Fruit fly (Drosophila melanogaster): ENCODE measurements around the gene RhoGEF3.

RhoGEF3 gene

dm6 chr3L:347641-348405, 70.6 kb downstream of the RhoGEF3 start (continued):
- TF ChIP-seq CG12071 (GFP tag; optimal IDR thresholded peaks at IDR 0.05), result peak; percentile 60
- TF ChIP-seq Max (GFP tag; optimal IDR thresholded peaks at IDR 0.05), result peak; percentile 43
- TF ChIP-seq CG5180 (GFP tag; optimal IDR thresholded peaks at IDR 0.05), result peak; percentile 47
- TF ChIP-seq Sry-δ (GFP tag; optimal IDR thresholded peaks at IDR 0.05), result no peak
- TF ChIP-seq sens-2 (GFP tag; IDR thresholded peaks at IDR 0.05), result peak; percentile 59; the same call in 1 of the 2 replicates
- TF ChIP-seq CG31441 (GFP tag; IDR thresholded peaks at IDR 0.05), result peak; percentile 72
- peak; percentile 33 for TF ChIP-seq vfl (GFP tag; optimal IDR thresholded peaks at IDR 0.05)
- peak; percentile 40; the same call in 1 of the 2 replicates for TF ChIP-seq sob (GFP tag; IDR thresholded peaks at IDR 0.05)
- TF ChIP-seq Rfx (GFP tag; IDR thresholded peaks at IDR 0.05), result no peak
- TF ChIP-seq chm (GFP tag; IDR thresholded peaks at IDR 0.05), result peak; percentile 88
- TF ChIP-seq Lhr (GFP tag; optimal IDR thresholded peaks at IDR 0.05), result peak; percentile 56
- TF ChIP-seq CG4617 (GFP tag; optimal IDR thresholded peaks at IDR 0.05; ENCODE audit: borderline replicate concordance), result no peak
- TF ChIP-seq gcm (GFP tag; optimal IDR thresholded peaks at IDR 0.05), result peak; percentile 68
- peak; percentile 75 for TF ChIP-seq CG3407 (GFP tag; optimal IDR thresholded peaks at IDR 0.05)
- TF ChIP-seq CG14710 (tag; optimal IDR thresholded peaks at IDR 0.05), result peak; percentile 82
- no peak for TF ChIP-seq CG4282 (GFP tag; optimal IDR thresholded peaks at IDR 0.05)
- TF ChIP-seq sug (tag; optimal IDR thresholded peaks at IDR 0.05), result no peak
- peak; percentile 80 for TF ChIP-seq row (GFP tag; IDR thresholded peaks at IDR 0.05)
- TF ChIP-seq CG8359 (GFP tag; optimal IDR thresholded peaks at IDR 0.05; ENCODE audit: borderline replicate concordance), result peak; percentile 54
- TF ChIP-seq Chrac-16 (GFP tag; optimal IDR thresholded peaks at IDR 0.05), result peak; percentile 76
- TF ChIP-seq Asciz (GFP tag; optimal IDR thresholded peaks at IDR 0.05), result peak; percentile 61
- peak; percentile 62 for TF ChIP-seq tap (tag; optimal IDR thresholded peaks at IDR 0.05)
- TF ChIP-seq Ravus (GFP tag; IDR thresholded peaks at IDR 0.05), result peak; percentile 25; the same call in 1 of the 2 replicates
- TF ChIP-seq CG10431 (GFP tag; optimal IDR thresholded peaks at IDR 0.05), result peak; percentile 74
- TF ChIP-seq gce (GFP tag; IDR thresholded peaks at IDR 0.05), result no peak
- peak; percentile 43; the same call in 1 of the 3 replicates for TF ChIP-seq B-H1 (GFP tag; IDR thresholded peaks at IDR 0.05)
- 0 out of 3 replicates have a peak, but pooled peaks have one; percentile 36 for TF ChIP-seq z (GFP tag; IDR thresholded peaks at IDR 0.05)
- TF ChIP-seq CG6854 (GFP tag; optimal IDR thresholded peaks at IDR 0.05), result no peak
- peak; percentile 81 for TF ChIP-seq CG15479 (GFP tag; optimal IDR thresholded peaks at IDR 0.05)
- peak; percentile 70 for TF ChIP-seq CG10654 (GFP tag; optimal IDR thresholded peaks at IDR 0.05)
- no peak for TF ChIP-seq br (optimal IDR thresholded peaks at IDR 0.05)
- no peak for TF ChIP-seq HLH4C (GFP tag; IDR thresholded peaks at IDR 0.05; ENCODE audit: partially characterized antibody)
- peak; percentile 55; the same call in 2 of the 3 replicates for TF ChIP-seq CG17361 (GFP tag; IDR thresholded peaks at IDR 0.05)
- TF ChIP-seq chif (GFP tag; optimal IDR thresholded peaks at IDR 0.05), result peak; percentile 50 to 86
- TF ChIP-seq ab (GFP tag; optimal IDR thresholded peaks at IDR 0.05), result peak; percentile 35
- TF ChIP-seq Dp (GFP tag; optimal IDR thresholded peaks at IDR 0.05), result no peak
- peak; percentile 33; the same call in 1 of the 3 replicates for TF ChIP-seq CG11695 (GFP tag; IDR thresholded peaks at IDR 0.05)
- no peak for TF ChIP-seq knrl (GFP tag; IDR thresholded peaks at IDR 0.05; ENCODE audit: partially characterized antibody)
- peak; percentile 61 for TF ChIP-seq lilli (GFP tag; optimal IDR thresholded peaks at IDR 0.05)
- no peak for TF ChIP-seq Dip3 (GFP tag; optimal IDR thresholded peaks at IDR 0.05)
- peak; percentile 49; the same call in 2 of the 4 replicates for TF ChIP-seq Gug (GFP tag; IDR thresholded peaks at IDR 0.05)
- 0 out of 2 replicates have a peak, but pooled peaks have one; percentile 35 for TF ChIP-seq CG3847 (GFP tag; IDR thresholded peaks at IDR 0.05)
- peak; percentile 69 for TF ChIP-seq wor (GFP tag; IDR thresholded peaks at IDR 0.05)
- no peak for TF ChIP-seq sna (GFP tag; IDR thresholded peaks at IDR 0.05; ENCODE audit: partially characterized antibody)
- TF ChIP-seq hkb (optimal IDR thresholded peaks at IDR 0.05), result no peak
- peak; percentile 61 for TF ChIP-seq hkb (GFP tag; IDR thresholded peaks at IDR 0.05)
- TF ChIP-seq CG13775 (GFP tag; optimal IDR thresholded peaks at IDR 0.05), result peak; percentile 53
- no peak for TF ChIP-seq CG9797 (GFP tag; optimal IDR thresholded peaks at IDR 0.05)
- peak; percentile 60 for TF ChIP-seq CG11723 (GFP tag; optimal IDR thresholded peaks at IDR 0.05)

Measured in whole organism, embryonic.